Worm (Caenorhabditis elegans): ENCODE data around the gene srw-79.

DNA sequence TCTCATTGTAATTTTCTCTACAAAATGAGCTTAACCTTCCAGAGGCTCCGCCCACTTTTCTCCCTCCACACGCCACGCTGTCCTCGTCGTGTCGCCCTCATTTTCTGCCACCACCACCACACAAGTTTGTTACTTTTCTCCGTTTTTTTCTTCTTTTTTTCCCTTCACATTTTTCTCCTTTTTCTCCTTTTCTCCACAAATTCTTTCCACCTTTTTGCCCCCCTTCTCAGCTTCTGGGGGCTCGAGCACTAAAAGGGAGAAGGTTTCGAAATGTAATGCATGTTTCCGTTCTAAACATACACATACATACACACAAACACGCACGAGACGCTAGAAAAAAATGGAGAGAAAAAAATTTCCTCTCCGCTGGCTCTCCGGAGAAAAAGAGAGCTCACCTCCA lies 30.1 kb downstream of the srw-79 start, which contains the start of gene nhr-88:
- TF ChIP-seq him-1 (tag; optimal IDR thresholded peaks at IDR 0.05) (no peak), dao-5 (tag; optimal IDR thresholded peaks at IDR 0.05) (no peak)

All from whole organism, L4/young adult.